Fruit fly (Drosophila melanogaster) whole organism, embryonic: ENCODE data around the gene Cpr65Ea.

Experiments used
- Ada2b ChIP-seq: fragments of 200-800 bp; sonication (Bioruptor generic); IDR thresholded peaks from 2 replicates; pipeline ENCODE4 v1.3.6; 2022; ENCODE audit warnings: missing biosample characterization, missing genetic modification characterization
- Bteb2 ChIP-seq: fragments of 200-800 bp; sonication (Bioruptor generic); optimal IDR thresholded peaks from 2 replicates; lab custom pipeline; 2016; ENCODE audit warnings: missing biosample characterization, missing genetic modification characterization
- CG10462 ChIP-seq: fragments of 200-800 bp; sonication (Bioruptor generic); optimal IDR thresholded peaks from 2 replicates; lab custom pipeline; 2016; ENCODE audit warnings: missing biosample characterization, missing genetic modification characterization
- CG11093 ChIP-seq: fragments of 200-800 bp; sonication (Bioruptor generic); IDR thresholded peaks from 3 replicates; pipeline ENCODE4 v1.3.6; 2022; ENCODE audit warnings: missing biosample characterization, missing genetic modification characterization
- CG11696 ChIP-seq: fragments of 200-800 bp; sonication (Bioruptor generic); IDR thresholded peaks from 2 replicates; pipeline ENCODE4 v1.3.6; 2022; ENCODE audit warnings: missing biosample characterization, missing genetic modification characterization
- CG14860 ChIP-seq: fragments of 200-800 bp; sonication (Bioruptor generic); IDR thresholded peaks from 3 replicates; pipeline ENCODE4 v1.3.6; 2022; ENCODE audit warnings: missing biosample characterization, missing genetic modification characterization; ENCODE audit not compliant: partially characterized antibody
- CG30431 ChIP-seq: fragments of 200-800 bp; sonication (Bioruptor generic); optimal IDR thresholded peaks from 2 replicates; lab custom pipeline; 2017; ENCODE audit warnings: missing biosample characterization, missing genetic modification characterization
- CG7271 ChIP-seq: fragments of 200-800 bp; sonication (Bioruptor generic); optimal IDR thresholded peaks from 2 replicates; lab custom pipeline; 2018; ENCODE audit warnings: missing biosample characterization, mild to moderate bottlenecking, missing genetic modification characterization, moderate library complexity
- CG7372 ChIP-seq: fragments of 200-800 bp; sonication (Bioruptor generic); IDR thresholded peaks from 2 replicates; pipeline ENCODE4 v1.3.6; 2022; ENCODE audit warnings: missing biosample characterization, missing genetic modification characterization
- CG8290 ChIP-seq, 3 experiments: fragments of 200-800 bp; sonication (Bioruptor generic); optimal IDR thresholded peaks; 2 replicates each; lab custom pipeline; 2016 to 2019; ENCODE audit warnings: missing biosample characterization in 3 of 3, missing genetic modification characterization in 3 of 3, mild to moderate bottlenecking in 2 of 3, moderate library complexity in 1 of 3
- CG8765 ChIP-seq: fragments of 200-800 bp; sonication (Bioruptor generic); IDR thresholded peaks from 2 replicates; pipeline ENCODE4 v1.3.6; 2022; ENCODE audit warnings: missing biosample characterization, missing genetic modification characterization
- CG9727 ChIP-seq: fragments of 200-800 bp; sonication (Bioruptor generic); optimal IDR thresholded peaks from 3 replicates; lab custom pipeline; 2017; ENCODE audit warnings: missing biosample characterization, mild to moderate bottlenecking, missing genetic modification characterization
- Camta ChIP-seq: fragments of 200-800 bp; sonication (Bioruptor generic); optimal IDR thresholded peaks from 2 replicates; lab custom pipeline; 2016; ENCODE audit warnings: missing biosample characterization, missing genetic modification characterization
- CkIIα-i1 ChIP-seq: fragments of 200-800 bp; sonication (Bioruptor generic); IDR thresholded peaks from 2 replicates; pipeline ENCODE4 v1.3.6; 2022; ENCODE audit warnings: missing biosample characterization, missing genetic modification characterization
- D19B ChIP-seq: fragments of 200-800 bp; sonication (Bioruptor generic); optimal IDR thresholded peaks from 2 replicates; lab custom pipeline; 2017; ENCODE audit warnings: missing biosample characterization, mild to moderate bottlenecking, missing genetic modification characterization
- Dad ChIP-seq: fragments of 200-800 bp; sonication (Bioruptor generic); optimal IDR thresholded peaks from 3 replicates; lab custom pipeline; 2016; ENCODE audit warnings: missing biosample characterization, missing genetic modification characterization
- Dfd ChIP-seq, 2 experiments: fragments of >200 bp; optimal IDR thresholded peaks; 2 replicates each; lab custom pipeline; 2017; ENCODE audit warnings: missing biosample characterization in 2 of 2, missing genetic modification characterization in 2 of 2
- Drgx ChIP-seq: fragments of 200-800 bp; sonication (Bioruptor generic); IDR thresholded peaks from 2 replicates; pipeline ENCODE4 v1.3.6; 2022; ENCODE audit warnings: missing biosample characterization, missing genetic modification characterization
- E2f2 ChIP-seq: fragments of 200-800 bp; sonication (Bioruptor generic); IDR thresholded peaks from 2 replicates; pipeline ENCODE4 v1.3.6; 2022; ENCODE audit warnings: missing biosample characterization, missing genetic modification characterization
- Hr78 ChIP-seq, 2 experiments: fragments of 200-800 bp in 1 of 2; fragments of >200 bp in 1 of 2; sonication (Bioruptor generic) in 1 of 2; optimal IDR thresholded peaks; 2 replicates each; lab custom pipeline; 2017 to 2019; ENCODE audit warnings: missing biosample characterization in 2 of 2, missing genetic modification characterization in 2 of 2, mild to moderate bottlenecking in 1 of 2, moderate library complexity in 1 of 2
- Meics ChIP-seq: fragments of 200-800 bp; sonication (Bioruptor generic); optimal IDR thresholded peaks from 2 replicates; lab custom pipeline; 2017; ENCODE audit warnings: missing biosample characterization, mild to moderate bottlenecking, missing genetic modification characterization
- Mrtf ChIP-seq: fragments of 200-800 bp; sonication (Bioruptor generic); IDR thresholded peaks from 3 replicates; pipeline ENCODE4 v1.3.6; 2022; ENCODE audit warnings: missing biosample characterization, missing genetic modification characterization
- Neu2 ChIP-seq: fragments of 200-800 bp; sonication (Bioruptor generic); optimal IDR thresholded peaks from 3 replicates; lab custom pipeline; 2016; ENCODE audit warnings: missing biosample characterization, missing genetic modification characterization, borderline replicate concordance
- Opbp ChIP-seq: fragments of 200-800 bp; sonication (Bioruptor generic); IDR thresholded peaks from 3 replicates; pipeline ENCODE4 v1.3.6; 2022; ENCODE audit warnings: missing biosample characterization, missing genetic modification characterization; ENCODE audit not compliant: partially characterized antibody
- PHDP ChIP-seq: fragments of 200-800 bp; sonication (Bioruptor generic); optimal IDR thresholded peaks from 3 replicates; lab custom pipeline; 2018; ENCODE audit warnings: missing biosample characterization, mild to moderate bottlenecking, missing genetic modification characterization, moderate library complexity
- Ptx1 ChIP-seq: fragments of 200-800 bp; sonication (Bioruptor generic); IDR thresholded peaks from 2 replicates; pipeline ENCODE4 v1.3.6; 2022; ENCODE audit warnings: missing biosample characterization, missing genetic modification characterization
- Sox100B ChIP-seq: fragments of 200-800 bp; sonication (Bioruptor generic); optimal IDR thresholded peaks from 3 replicates; lab custom pipeline; 2018; ENCODE audit warnings: missing biosample characterization, mild to moderate bottlenecking, missing genetic modification characterization
- Xbp1 ChIP-seq: fragments of 200-800 bp; sonication (Bioruptor generic); optimal IDR thresholded peaks from 3 replicates; lab custom pipeline; 2016; ENCODE audit warnings: missing biosample characterization, mild to moderate bottlenecking, missing genetic modification characterization
- Xrp1 ChIP-seq: fragments of 200-800 bp; sonication (Bioruptor generic); IDR thresholded peaks from 2 replicates; pipeline ENCODE4 v1.3.6; 2022; ENCODE audit warnings: missing biosample characterization, missing genetic modification characterization
- YL-1 ChIP-seq: fragments of 200-800 bp; sonication (Bioruptor generic); optimal IDR thresholded peaks from 3 replicates; lab custom pipeline; 2017; ENCODE audit warnings: missing biosample characterization, mild to moderate bottlenecking, missing genetic modification characterization
- abd-A ChIP-seq: fragments of 200-800 bp; sonication (Bioruptor generic); optimal IDR thresholded peaks from 3 replicates; lab custom pipeline; 2019; ENCODE audit warnings: missing biosample characterization, mild to moderate bottlenecking, missing genetic modification characterization, moderate library complexity
- ase ChIP-seq: fragments of 200-800 bp; sonication (Bioruptor generic); IDR thresholded peaks from 3 replicates; pipeline ENCODE4 v1.3.6; 2022; ENCODE audit warnings: missing biosample characterization, missing genetic modification characterization
- ash1 ChIP-seq: fragments of 200-800 bp; sonication (Bioruptor generic); optimal IDR thresholded peaks from 2 replicates; lab custom pipeline; 2018; ENCODE audit warnings: missing biosample characterization, mild to moderate bottlenecking, missing genetic modification characterization
- chif ChIP-seq, 2 experiments: fragments of 200-800 bp; sonication (Bioruptor generic); optimal IDR thresholded peaks; 3 replicates each; lab custom pipeline; 2016; ENCODE audit warnings: missing biosample characterization in 2 of 2, missing genetic modification characterization in 2 of 2
- danr ChIP-seq: fragments of 200-800 bp; sonication (Bioruptor generic); IDR thresholded peaks from 2 replicates; pipeline ENCODE4 v1.3.6; 2022; ENCODE audit warnings: missing biosample characterization, missing genetic modification characterization
- disco-r ChIP-seq: fragments of 200-800 bp; sonication (Bioruptor generic); optimal IDR thresholded peaks from 2 replicates; lab custom pipeline; 2016; ENCODE audit warnings: missing biosample characterization, missing genetic modification characterization
- dmrt99B ChIP-seq: fragments of 200-800 bp; sonication (Bioruptor generic); optimal IDR thresholded peaks from 2 replicates; lab custom pipeline; 2018; ENCODE audit warnings: missing biosample characterization, mild to moderate bottlenecking, missing genetic modification characterization, moderate library complexity
- dpn ChIP-seq, 2 experiments: fragments of 200-800 bp; sonication (Bioruptor generic); optimal IDR thresholded peaks; 3 replicates each; lab custom pipeline; 2016; ENCODE audit warnings: missing biosample characterization in 2 of 2, missing genetic modification characterization in 2 of 2
- hkb ChIP-seq, 2 experiments: fragments of 200-800 bp in 1 of 2; fragments of >200 bp in 1 of 2; sonication (Bioruptor generic) in 1 of 2; IDR thresholded peaks in 1 of 2; optimal IDR thresholded peaks in 1 of 2; 2 replicates each; pipeline versions ENCODE4 v1.3.6 to Lab custom; 2017 to 2022; ENCODE audit warnings: missing biosample characterization in 1 of 2, missing genetic modification characterization in 1 of 2
- inv ChIP-seq: fragments of 200-800 bp; sonication (Bioruptor generic); IDR thresholded peaks from 2 replicates; pipeline ENCODE4 v1.3.6; 2022; ENCODE audit warnings: missing biosample characterization, missing genetic modification characterization; ENCODE audit not compliant: partially characterized antibody
- nau ChIP-seq: fragments of 200-800 bp; sonication (Bioruptor generic); optimal IDR thresholded peaks from 3 replicates; lab custom pipeline; 2017; ENCODE audit warnings: missing biosample characterization, mild to moderate bottlenecking, missing genetic modification characterization, missing genetic modification reagents
- sisA ChIP-seq: fragments of 200-800 bp; sonication (Bioruptor generic); IDR thresholded peaks from 2 replicates; pipeline ENCODE4 v1.3.6; 2022; ENCODE audit warnings: missing biosample characterization, missing genetic modification characterization
- sna ChIP-seq: fragments of 200-800 bp; sonication (Bioruptor generic); IDR thresholded peaks from 2 replicates; pipeline ENCODE4 v1.3.6; 2022; ENCODE audit warnings: missing biosample characterization, missing genetic modification characterization; ENCODE audit not compliant: partially characterized antibody
- stwl ChIP-seq: fragments of 200-800 bp; sonication (Bioruptor generic); optimal IDR thresholded peaks from 3 replicates; lab custom pipeline; 2018; ENCODE audit warnings: missing biosample characterization, mild to moderate bottlenecking, missing genetic modification characterization, moderate library complexity
- tll ChIP-seq, 2 experiments: fragments of 200-800 bp in 1 of 2; fragments of >200 bp in 1 of 2; sonication (Bioruptor generic) in 1 of 2; optimal IDR thresholded peaks; 2 replicates each; lab custom pipeline; 2017 to 2019; ENCODE audit warnings: missing biosample characterization in 2 of 2, missing genetic modification characterization in 2 of 2, mild to moderate bottlenecking in 1 of 2, moderate library complexity in 1 of 2
- vfl ChIP-seq: fragments of 200-800 bp; sonication (Bioruptor generic); optimal IDR thresholded peaks from 2 replicates; lab custom pipeline; 2016; ENCODE audit warnings: missing biosample characterization, missing genetic modification characterization

Gene Cpr65Ea

DNA sequence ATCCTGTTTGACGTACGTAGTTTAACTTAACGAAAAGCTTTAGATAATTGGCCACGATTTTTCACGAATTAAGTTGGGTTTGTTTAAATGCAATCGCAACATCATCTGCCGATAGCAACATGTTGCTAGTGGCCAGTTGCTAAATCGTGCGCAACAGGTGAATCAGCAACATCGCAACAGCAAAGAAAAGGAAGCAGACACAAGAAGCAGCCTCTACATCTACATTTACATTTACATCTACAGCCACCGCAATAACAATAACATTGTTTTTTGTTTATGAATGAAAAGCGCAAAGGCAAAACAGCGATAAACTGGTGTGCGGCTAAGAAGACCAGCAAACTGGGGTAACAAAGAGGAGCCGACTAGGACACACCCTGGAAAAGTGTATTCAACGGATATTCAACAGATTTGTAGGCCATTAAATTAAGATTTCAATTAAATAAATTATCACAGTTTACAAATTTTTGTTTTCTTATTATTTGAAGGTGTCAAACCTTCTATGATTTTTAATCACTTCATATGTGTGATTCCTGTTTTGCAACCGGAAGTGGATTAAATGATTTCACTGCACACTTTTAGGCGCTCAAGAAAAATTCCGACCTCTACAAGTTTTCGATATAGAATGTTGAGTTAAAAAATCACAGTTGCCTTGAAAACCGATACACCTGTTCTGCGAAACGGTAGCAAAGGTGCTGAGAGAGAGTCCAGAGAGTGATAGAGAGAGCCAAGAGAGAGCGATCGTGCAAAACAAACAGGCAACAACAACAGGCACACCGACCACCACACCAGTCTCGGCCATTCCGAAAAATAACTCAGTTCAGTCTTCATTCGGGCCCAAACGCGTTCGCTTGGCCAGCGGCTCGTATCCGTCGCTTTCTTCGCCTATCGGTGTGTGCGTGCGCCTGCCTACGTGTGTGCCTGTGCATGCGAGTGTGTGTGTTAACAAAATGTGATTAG is 47.6 kb upstream of the Cpr65Ea start, which contains the start of gene melt (continued):
- TF ChIP-seq E2f2 (GFP tag; lab: Robert Waterston, UW) (peak; percentile 46), chif (GFP tag; optimal IDR thresholded peaks at IDR 0.05; lab: Kevin White, UChicago) (peak; percentile 88 to 90), nau (GFP tag; lab: Kevin White, UChicago) (peak; percentile 85), inv (GFP tag; lab: Robert Waterston, UW) (no peak), Neu2 (GFP tag; lab: Kevin White, UChicago) (peak; percentile 23), ase (GFP tag; lab: Robert Waterston, UW) (peak; percentile 43; the same call in 1 of the 3 replicates), tll (GFP tag; optimal IDR thresholded peaks at IDR 0.05; lab: Kevin White, UChicago) (peak; percentile 29 to 47), Dad (GFP tag; lab: Kevin White, UChicago) (peak; percentile 87), CG10462 (GFP tag; lab: Kevin White, UChicago) (peak; percentile 79), Ada2b (GFP tag; lab: Robert Waterston, UW) (peak; percentile 67), Camta (peak; percentile 89), CG9727 (GFP tag; lab: Kevin White, UChicago) (peak; percentile 95), Opbp (GFP tag; lab: Robert Waterston, UW) (0 out of 3 replicates have a peak, but pooled peaks have one; percentile 60), stwl (tag; lab: Kevin White, UChicago) (peak; percentile 13), CG8290 (GFP tag; optimal IDR thresholded peaks at IDR 0.05; lab: Kevin White, UChicago) (peak; percentile 93), CG8290 (tag; optimal IDR thresholded peaks at IDR 0.05; lab: Kevin White, UChicago) (peak; percentile 68 to 97), CG11093 (GFP tag; lab: Robert Waterston, UW) (peak; percentile 82; the same call in 2 of the 3 replicates), Mrtf (peak; percentile 63; the same call in 2 of the 3 replicates), Bteb2 (peak; percentile 83), Dfd (GFP tag; optimal IDR thresholded peaks at IDR 0.05; lab: Kevin White, UChicago) (no peak), CG11696 (GFP tag; lab: Robert Waterston, UW) (no peak), CG7271 (tag; lab: Kevin White, UChicago) (peak; percentile 75), dpn (GFP tag; optimal IDR thresholded peaks at IDR 0.05; lab: Kevin White, UChicago) (peak; percentile 87 to 92), Sox100B (GFP tag; lab: Kevin White, UChicago) (peak; percentile 93), danr (peak; percentile 51; the same call in 1 of the 2 replicates), Xbp1 (GFP tag; lab: Kevin White, UChicago) (peak; percentile 88), CG8765 (GFP tag; lab: Robert Waterston, UW) (peak; percentile 64; the same call in 1 of the 2 replicates), hkb (optimal IDR thresholded peaks at IDR 0.05; lab: Kevin White, UChicago) (no peak), hkb (GFP tag; IDR thresholded peaks at IDR 0.05; lab: Robert Waterston, UW) (peak; percentile 73), Meics (GFP tag; lab: Kevin White, UChicago) (peak; percentile 91), vfl (GFP tag; lab: Kevin White, UChicago) (peak; percentile 81), abd-A (tag; lab: Kevin White, UChicago) (peak; percentile 24), Xrp1 (peak; percentile 79), YL-1 (GFP tag; lab: Kevin White, UChicago) (no peak), PHDP (tag; lab: Kevin White, UChicago) (peak; percentile 82), CG30431 (peak; percentile 74), Ptx1 (GFP tag; lab: Robert Waterston, UW) (peak; percentile 81), CG7372 (GFP tag; lab: Robert Waterston, UW) (peak; percentile 78), Hr78 (GFP tag; optimal IDR thresholded peaks at IDR 0.05; lab: Kevin White, UChicago) (peak in 1 of 2 experiments; percentile 45), disco-r (GFP tag; lab: Kevin White, UChicago) (peak; percentile 79), CkIIα-i1 (GFP tag; lab: Robert Waterston, UW) (no peak), sisA (GFP tag; lab: Robert Waterston, UW) (peak; percentile 76), CG14860 (GFP tag; lab: Robert Waterston, UW) (no peak), sna (GFP tag; lab: Robert Waterston, UW) (no peak), dmrt99B (tag; lab: Kevin White, UChicago) (peak; percentile 89), Drgx (GFP tag; lab: Robert Waterston, UW) (peak; percentile 56), D19B (GFP tag; lab: Kevin White, UChicago) (peak; percentile 99), ash1 (no peak)
